Fruit fly (Drosophila melanogaster) whole organism, embryonic: ENCODE measurements around the gene CycC.
A peak's percentile ranks its signal among the peaks of the same experiment; 100 is the strongest.

Experiments
- Atf3 ChIP-seq: fragments of 200-800 bp; sonication (Bioruptor generic); optimal IDR thresholded peaks from 3 replicates; lab custom pipeline; 2016; ENCODE audit warnings: missing biosample characterization, missing genetic modification characterization
- Blimp-1 ChIP-seq: fragments of 200-800 bp; sonication (Bioruptor generic); optimal IDR thresholded peaks from 3 replicates; lab custom pipeline; 2018; ENCODE audit warnings: missing biosample characterization, missing genetic modification characterization, mild to moderate bottlenecking, moderate library complexity, missing genetic modification reagents
- CG10462 ChIP-seq: fragments of 200-800 bp; sonication (Bioruptor generic); optimal IDR thresholded peaks from 2 replicates; lab custom pipeline; 2016; ENCODE audit warnings: missing biosample characterization, missing genetic modification characterization
- CG11723 ChIP-seq: fragments of 200-800 bp; sonication (Bioruptor generic); optimal IDR thresholded peaks from 2 replicates; lab custom pipeline; 2017; ENCODE audit warnings: missing biosample characterization, mild to moderate bottlenecking, missing genetic modification characterization
- CG12659 ChIP-seq: fragments of 200-800 bp; sonication (Bioruptor generic); optimal IDR thresholded peaks from 3 replicates; lab custom pipeline; 2017; ENCODE audit warnings: mild to moderate bottlenecking, missing biosample characterization, missing genetic modification reagents, missing genetic modification characterization
- CG15269 ChIP-seq: fragments of 200-800 bp; sonication (Bioruptor generic); optimal IDR thresholded peaks from 2 replicates; lab custom pipeline; 2018; ENCODE audit warnings: missing biosample characterization, mild to moderate bottlenecking, missing genetic modification characterization, moderate library complexity
- CG1602 ChIP-seq: fragments of 200-800 bp; sonication (Bioruptor generic); optimal IDR thresholded peaks from 3 replicates; lab custom pipeline; 2016; ENCODE audit warnings: missing biosample characterization, missing genetic modification characterization
- CG1647 ChIP-seq: fragments of 200-800 bp; sonication (Bioruptor generic); optimal IDR thresholded peaks from 3 replicates; lab custom pipeline; 2016; ENCODE audit warnings: missing biosample characterization, missing genetic modification characterization
- CG18619 ChIP-seq: fragments of 200-800 bp; sonication (Bioruptor generic); optimal IDR thresholded peaks from 3 replicates; lab custom pipeline; 2017; ENCODE audit warnings: missing biosample characterization, mild to moderate bottlenecking, missing genetic modification characterization
- CG2875 ChIP-seq: fragments of 200-800 bp; sonication (Bioruptor generic); optimal IDR thresholded peaks from 2 replicates; lab custom pipeline; 2017; ENCODE audit warnings: missing biosample characterization, mild to moderate bottlenecking, missing genetic modification characterization, missing genetic modification reagents
- CG4328 ChIP-seq: fragments of 200-800 bp; sonication (Bioruptor generic); optimal IDR thresholded peaks from 3 replicates; lab custom pipeline; 2017; ENCODE audit warnings: missing biosample characterization, missing genetic modification reagents, missing genetic modification characterization
- CG4404 ChIP-seq: fragments of 200-800 bp; sonication (Bioruptor generic); IDR thresholded peaks from 2 replicates; pipeline ENCODE4 v1.3.6; 2022; ENCODE audit warnings: missing biosample characterization, missing genetic modification characterization
- CG6654 ChIP-seq: fragments of 200-800 bp; sonication (Bioruptor generic); optimal IDR thresholded peaks from 2 replicates; lab custom pipeline; 2017; ENCODE audit warnings: missing biosample characterization, mild to moderate bottlenecking, missing genetic modification characterization
- CG7987 ChIP-seq: fragments of 200-800 bp; sonication (Bioruptor generic); optimal IDR thresholded peaks from 2 replicates; lab custom pipeline; 2018; ENCODE audit warnings: missing biosample characterization, mild to moderate bottlenecking, missing genetic modification characterization, moderate library complexity
- CG8089 ChIP-seq: fragments of 200-800 bp; sonication (Bioruptor generic); optimal IDR thresholded peaks from 3 replicates; lab custom pipeline; 2016; ENCODE audit warnings: missing biosample characterization, missing genetic modification characterization
- CG8290 ChIP-seq, 3 experiments: fragments of 200-800 bp; sonication (Bioruptor generic); optimal IDR thresholded peaks; 2 replicates each; lab custom pipeline; 2016 to 2019; ENCODE audit warnings: missing biosample characterization in 3 of 3, missing genetic modification characterization in 3 of 3, mild to moderate bottlenecking in 2 of 3, moderate library complexity in 1 of 3
- Chrac-16 ChIP-seq: fragments of 200-800 bp; sonication (Bioruptor generic); optimal IDR thresholded peaks from 3 replicates; lab custom pipeline; 2016; ENCODE audit warnings: missing biosample characterization, missing genetic modification characterization
- Dip3 ChIP-seq: fragments of 200-800 bp; sonication (Bioruptor generic); optimal IDR thresholded peaks from 3 replicates; lab custom pipeline; 2016; ENCODE audit warnings: missing biosample characterization, missing genetic modification characterization
- Dp ChIP-seq: fragments of 200-800 bp; sonication (Bioruptor generic); optimal IDR thresholded peaks from 2 replicates; lab custom pipeline; 2018; ENCODE audit warnings: missing biosample characterization, mild to moderate bottlenecking, missing genetic modification characterization, moderate library complexity
- Ets97D ChIP-seq: fragments of 200-800 bp; sonication (Bioruptor generic); optimal IDR thresholded peaks from 3 replicates; lab custom pipeline; 2016; ENCODE audit warnings: missing biosample characterization, missing genetic modification characterization
- HLH4C ChIP-seq: fragments of 200-800 bp; sonication (Bioruptor generic); IDR thresholded peaks from 3 replicates; pipeline ENCODE4 v1.3.6; 2022; ENCODE audit warnings: missing biosample characterization, missing genetic modification characterization; ENCODE audit not compliant: partially characterized antibody
- Lpt ChIP-seq: fragments of >200 bp; optimal IDR thresholded peaks from 2 replicates; lab custom pipeline; 2018; ENCODE audit warnings: missing biosample characterization, missing genetic modification characterization
- MBD-R2 ChIP-seq: fragments of 200-800 bp; sonication (Bioruptor generic); IDR thresholded peaks from 2 replicates; pipeline ENCODE4 v1.3.6; 2022; ENCODE audit warnings: missing biosample characterization, missing genetic modification characterization
- Sin3A ChIP-seq: fragments of >200 bp; optimal IDR thresholded peaks from 2 replicates; lab custom pipeline; 2018
- Sry-δ ChIP-seq: fragments of 200-800 bp; sonication (Bioruptor generic); optimal IDR thresholded peaks from 2 replicates; lab custom pipeline; 2016; ENCODE audit warnings: missing biosample characterization, missing genetic modification characterization
- Trl ChIP-seq, 3 experiments: fragments of >200 bp in 2 of 3; fragments of 200-800 bp in 1 of 3; sonication (Bioruptor generic) in 1 of 3; optimal IDR thresholded peaks; 2 replicates in 1 of 3; 3 replicates in 2 of 3; lab custom pipeline; 2016 to 2017; ENCODE audit warnings: missing biosample characterization in 1 of 3, missing genetic modification characterization in 1 of 3
- Usf ChIP-seq: fragments of 200-800 bp; sonication (Bioruptor generic); optimal IDR thresholded peaks from 2 replicates; lab custom pipeline; 2017; ENCODE audit warnings: missing genotype, missing biosample characterization, missing genetic modification characterization
- ara ChIP-seq: fragments of 200-800 bp; sonication (Bioruptor generic); IDR thresholded peaks from 2 replicates; pipeline ENCODE4 v1.3.6; 2022; ENCODE audit warnings: missing biosample characterization, missing genetic modification characterization
- br ChIP-seq: fragments of >200 bp; optimal IDR thresholded peaks from 2 replicates; lab custom pipeline; 2017
- cg ChIP-seq: fragments of 200-800 bp; sonication (Bioruptor generic); optimal IDR thresholded peaks from 3 replicates; lab custom pipeline; 2019; ENCODE audit warnings: missing biosample characterization, mild to moderate bottlenecking, missing genetic modification characterization, moderate library complexity
- crp ChIP-seq, 2 experiments: fragments of 200-800 bp; sonication (Bioruptor generic); optimal IDR thresholded peaks; 2 replicates in 1 of 2; 3 replicates in 1 of 2; lab custom pipeline; 2017; ENCODE audit warnings: missing biosample characterization in 2 of 2, missing genetic modification characterization in 2 of 2, mild to moderate bottlenecking in 1 of 2, moderate library complexity in 1 of 2
- dimm ChIP-seq: fragments of 200-800 bp; sonication (Bioruptor generic); IDR thresholded peaks from 2 replicates; pipeline ENCODE4 v1.3.6; 2022; ENCODE audit warnings: missing biosample characterization, missing genetic modification characterization
- dpn ChIP-seq, 2 experiments: fragments of 200-800 bp; sonication (Bioruptor generic); optimal IDR thresholded peaks; 3 replicates each; lab custom pipeline; 2016; ENCODE audit warnings: missing biosample characterization in 2 of 2, missing genetic modification characterization in 2 of 2
- gfzf ChIP-seq: fragments of 200-800 bp; sonication (Bioruptor generic); optimal IDR thresholded peaks from 2 replicates; lab custom pipeline; 2016; ENCODE audit warnings: missing biosample characterization, mild to moderate bottlenecking, missing genetic modification characterization, moderate library complexity
- gro ChIP-seq: fragments of 200-800 bp; sonication (Bioruptor generic); optimal IDR thresholded peaks from 2 replicates; lab custom pipeline; 2016; ENCODE audit warnings: missing biosample characterization, missing genetic modification characterization
- h ChIP-seq: fragments of >200 bp; optimal IDR thresholded peaks from 2 replicates; lab custom pipeline; 2017
- kah ChIP-seq: fragments of 200-800 bp; sonication (Bioruptor generic); optimal IDR thresholded peaks from 2 replicates; lab custom pipeline; 2018; ENCODE audit warnings: missing biosample characterization, mild to moderate bottlenecking, missing genetic modification characterization
- lbe ChIP-seq: fragments of 200-800 bp; sonication (Bioruptor generic); optimal IDR thresholded peaks from 2 replicates; lab custom pipeline; 2016; ENCODE audit warnings: missing biosample characterization, mild to moderate bottlenecking, missing genetic modification characterization
- luna ChIP-seq: fragments of 200-800 bp; sonication (Bioruptor generic); optimal IDR thresholded peaks from 2 replicates; lab custom pipeline; 2016; ENCODE audit warnings: missing biosample characterization, missing genetic modification characterization
- pita ChIP-seq: fragments of 200-800 bp; sonication (Bioruptor generic); optimal IDR thresholded peaks from 2 replicates; lab custom pipeline; 2017; ENCODE audit warnings: missing biosample characterization, mild to moderate bottlenecking, missing genetic modification characterization
- repo ChIP-seq: fragments of 200-800 bp; sonication (Bioruptor generic); optimal IDR thresholded peaks from 2 replicates; lab custom pipeline; 2016; ENCODE audit warnings: missing biosample characterization, missing genetic modification characterization
- ro ChIP-seq: fragments of 200-800 bp; sonication (Bioruptor generic); IDR thresholded peaks from 2 replicates; pipeline ENCODE4 v1.3.6; 2022; ENCODE audit warnings: missing biosample characterization, missing genetic modification characterization
- row ChIP-seq: fragments of 200-800 bp; sonication (Bioruptor generic); IDR thresholded peaks from 3 replicates; pipeline ENCODE4 v1.3.6; 2022; ENCODE audit warnings: missing biosample characterization, missing genetic modification characterization
- sens-2 ChIP-seq: fragments of 200-800 bp; sonication (Bioruptor generic); IDR thresholded peaks from 2 replicates; pipeline ENCODE4 v1.3.6; 2022; ENCODE audit warnings: missing biosample characterization, missing genetic modification characterization
- stwl ChIP-seq: fragments of 200-800 bp; sonication (Bioruptor generic); optimal IDR thresholded peaks from 3 replicates; lab custom pipeline; 2018; ENCODE audit warnings: missing biosample characterization, mild to moderate bottlenecking, missing genetic modification characterization, moderate library complexity
- tup ChIP-seq: fragments of 200-800 bp; sonication (Bioruptor generic); optimal IDR thresholded peaks from 2 replicates; lab custom pipeline; 2016; ENCODE audit warnings: missing biosample characterization, mild to moderate bottlenecking, missing genetic modification characterization, moderate library complexity
- tx ChIP-seq: fragments of 200-800 bp; sonication (Bioruptor generic); optimal IDR thresholded peaks from 2 replicates; lab custom pipeline; 2016; ENCODE audit warnings: missing biosample characterization, missing genetic modification characterization
- zen ChIP-seq: fragments of 200-800 bp; sonication (Bioruptor generic); optimal IDR thresholded peaks from 3 replicates; lab custom pipeline; 2018; ENCODE audit warnings: missing biosample characterization, mild to moderate bottlenecking, missing genetic modification characterization, moderate library complexity

The CycC gene

DNA sequence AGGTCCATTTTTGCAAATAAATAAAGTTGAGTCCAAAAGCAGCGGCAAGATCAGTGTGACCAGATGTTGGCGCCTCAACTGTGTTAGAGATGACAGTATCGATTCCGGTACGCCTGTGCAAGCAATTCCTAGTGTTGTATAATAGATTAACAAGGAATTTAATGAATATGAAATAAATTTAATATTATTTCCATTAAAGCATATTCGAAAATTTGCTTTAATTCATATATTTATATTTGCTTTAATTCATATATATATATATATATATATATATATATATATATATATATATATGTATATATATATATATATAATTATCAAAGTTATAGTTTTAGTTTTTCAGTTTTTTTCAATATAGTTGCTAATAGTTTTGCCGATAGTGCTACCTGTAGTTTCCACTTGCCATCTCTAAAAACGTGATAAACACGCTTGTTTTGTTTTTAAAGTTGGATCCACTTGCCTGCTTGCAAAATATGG is 8.3 kb upstream of the CycC start, which contains the start of the genes Nup93-2 and CG3817 (continued):
- TF ChIP-seq CG15269 (tag; lab: Kevin White, UChicago) = peak; percentile 56
- no peak for TF ChIP-seq Atf3 (GFP tag; lab: Kevin White, UChicago)
- TF ChIP-seq CG4404 = peak; percentile 89
- TF ChIP-seq Blimp-1 (GFP tag; lab: Kevin White, UChicago) = peak; percentile 21
- no peak for TF ChIP-seq CG6654 (GFP tag; lab: Kevin White, UChicago)
- TF ChIP-seq Dip3 (GFP tag; lab: Kevin White, UChicago) = no peak
- TF ChIP-seq Trl (optimal IDR thresholded peaks at IDR 0.05; lab: Kevin White, UChicago) = no peak
- TF ChIP-seq Trl (GFP tag; optimal IDR thresholded peaks at IDR 0.05; lab: Kevin White, UChicago) = no peak
- no peak for TF ChIP-seq sens-2 (GFP tag; lab: Robert Waterston, UW)
- no peak for TF ChIP-seq ro (GFP tag; lab: Robert Waterston, UW)
- TF ChIP-seq h (lab: Kevin White, UChicago) = no peak
- peak; percentile 45 for TF ChIP-seq CG4328
- peak; percentile 42 for TF ChIP-seq Dp
- TF ChIP-seq kah (GFP tag; lab: Kevin White, UChicago) = no peak
- peak; percentile 18 for TF ChIP-seq CG1647

DNA sequence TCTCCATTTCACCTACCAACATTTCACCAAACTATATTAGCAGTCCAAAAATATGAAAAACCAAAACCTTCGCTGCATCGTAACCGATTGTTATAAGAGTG is 4.6 kb upstream of the CycC start, which contains the start of gene CG14860:
Gene CG14860 (plus strand): TSS at position 2 of the 101 bp plus-strand sequence.
- TF ChIP-seq Ets97D (GFP tag; lab: Kevin White, UChicago) (no peak), Lpt (GFP tag; lab: Kevin White, UChicago) (no peak), row (GFP tag; lab: Robert Waterston, UW) (no peak), CG12659 (GFP tag; lab: Kevin White, UChicago) (no peak), tup (GFP tag; lab: Kevin White, UChicago) (no peak), luna (GFP tag; lab: Kevin White, UChicago) (no peak), MBD-R2 (GFP tag; lab: Robert Waterston, UW) (peak; percentile 3; the same call in 1 of the 2 replicates), Sin3A (lab: Kevin White, UChicago) (peak; percentile 20), gfzf (peak; percentile 5), tx (no peak), HLH4C (no peak), repo (GFP tag; lab: Kevin White, UChicago) (no peak), CG18619 (GFP tag; lab: Kevin White, UChicago) (no peak), pita (GFP tag; lab: Kevin White, UChicago) (peak; percentile 11), crp (GFP tag; optimal IDR thresholded peaks at IDR 0.05; lab: Kevin White, UChicago) (no peak), br (lab: Kevin White, UChicago) (no peak), CG2875 (GFP tag; lab: Kevin White, UChicago) (no peak), CG11723 (GFP tag; lab: Kevin White, UChicago) (no peak), CG7987 (GFP tag; lab: Kevin White, UChicago) (no peak), CG1602 (GFP tag; lab: Kevin White, UChicago) (no peak), zen (tag; lab: Kevin White, UChicago) (no peak), CG8089 (GFP tag; lab: Kevin White, UChicago) (no peak)
- TF ChIP-seq, all 482 proteins: peak for 4

DNA sequence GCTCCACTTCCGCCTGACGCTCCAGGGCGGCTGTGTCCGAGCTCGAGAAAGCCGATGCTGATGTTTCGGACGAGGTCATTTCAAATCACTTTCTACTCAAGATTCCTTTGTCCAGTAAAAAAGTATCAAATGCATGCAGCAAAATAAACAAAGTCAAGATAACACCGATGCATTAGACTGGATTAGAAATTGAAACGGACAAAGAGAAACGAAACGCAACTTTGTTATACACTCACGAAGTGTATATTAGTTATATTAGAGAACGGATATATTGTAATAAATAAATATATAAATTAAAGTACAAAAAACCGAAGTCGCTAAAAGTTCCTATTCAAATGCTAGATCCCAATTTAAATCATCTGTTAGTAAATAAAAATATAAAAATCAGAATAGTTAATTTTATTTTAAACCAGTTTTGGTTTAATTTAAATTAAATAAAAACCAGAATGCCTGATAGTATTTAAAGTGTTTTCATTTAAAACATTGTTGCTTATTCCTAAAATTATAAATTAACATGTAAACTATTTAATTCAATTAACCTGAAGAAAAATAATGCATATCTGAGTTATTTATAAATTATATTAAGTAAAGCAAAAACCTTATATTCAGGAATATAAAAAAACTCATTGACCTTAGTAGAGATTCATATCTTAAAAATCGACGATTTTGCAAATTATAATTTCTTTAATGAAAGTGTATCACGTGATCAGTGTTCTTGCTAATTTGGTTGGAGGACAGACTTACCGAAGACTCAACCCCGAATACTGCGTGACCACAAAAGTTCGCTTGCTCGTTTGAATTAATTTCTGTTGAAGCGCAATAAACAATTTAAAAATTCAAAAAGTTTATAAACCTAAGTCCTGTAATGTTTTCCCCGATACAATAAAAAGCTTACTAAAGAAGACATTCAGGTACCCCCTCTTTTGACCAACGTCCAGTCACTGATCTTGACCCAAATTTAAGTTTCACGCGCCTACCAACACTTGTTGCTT is 4.1 kb upstream of the CycC start, which contains the start of gene Dph2:
Gene Dph2 (minus strand): TSS at position 164 of the 992 bp plus-strand sequence.
- TF ChIP-seq stwl (tag; lab: Kevin White, UChicago) (peak; percentile 43), CG8290 (GFP tag; optimal IDR thresholded peaks at IDR 0.05; lab: Kevin White, UChicago) (no peak), CG8290 (tag; optimal IDR thresholded peaks at IDR 0.05; lab: Kevin White, UChicago) (peak in 1 of 2 experiments; percentile 69), CG10462 (GFP tag; lab: Kevin White, UChicago) (no peak), gro (peak; percentile 12), Chrac-16 (GFP tag; lab: Kevin White, UChicago) (peak; percentile 40), ara (GFP tag; lab: Robert Waterston, UW) (peak; percentile 48; the same call in 1 of the 2 replicates), dpn (GFP tag; optimal IDR thresholded peaks at IDR 0.05; lab: Kevin White, UChicago) (peak; percentile 24 to 67), cg (no peak), Usf (peak; percentile 100), Sry-δ (GFP tag; lab: Kevin White, UChicago) (peak; percentile 59), dimm (peak; percentile 54; the same call in 1 of the 2 replicates), lbe (no peak)
